Fruit fly (Drosophila melanogaster) whole organism, embryonic: ENCODE data around the gene crol.

ENCODE experiments used
- Aef1 ChIP-seq: fragments of 200-800 bp; sonication (Bioruptor generic); IDR thresholded peaks from 3 replicates; pipeline ENCODE4 v1.3.6; 2022; ENCODE audit warnings: missing biosample characterization, missing genetic modification characterization
- CG10147 ChIP-seq: fragments of 200-800 bp; sonication (Bioruptor generic); optimal IDR thresholded peaks from 2 replicates; lab custom pipeline; 2019; ENCODE audit warnings: missing biosample characterization, mild to moderate bottlenecking, missing genetic modification characterization, moderate library complexity
- CG10274 ChIP-seq: fragments of 200-800 bp; sonication (Bioruptor generic); optimal IDR thresholded peaks from 3 replicates; lab custom pipeline; 2017; ENCODE audit warnings: missing biosample characterization, mild to moderate bottlenecking, missing genetic modification characterization
- CG10543 ChIP-seq: fragments of 200-800 bp; sonication (Bioruptor generic); optimal IDR thresholded peaks from 3 replicates; lab custom pipeline; 2017; ENCODE audit warnings: missing biosample characterization, mild to moderate bottlenecking, missing genetic modification characterization, moderate library complexity
- CG10654 ChIP-seq: fragments of 200-800 bp; sonication (Bioruptor generic); optimal IDR thresholded peaks from 2 replicates; lab custom pipeline; 2016; ENCODE audit warnings: missing biosample characterization, missing genetic modification characterization
- CG11085 ChIP-seq: fragments of 200-800 bp; sonication (Bioruptor generic); IDR thresholded peaks from 2 replicates; pipeline ENCODE4 v1.3.6; 2022; ENCODE audit warnings: missing biosample characterization, missing genetic modification characterization
- CG12219 ChIP-seq: fragments of 200-800 bp; sonication (Bioruptor generic); optimal IDR thresholded peaks from 3 replicates; lab custom pipeline; 2018; ENCODE audit warnings: missing biosample characterization, mild to moderate bottlenecking, missing genetic modification characterization
- CG12299 ChIP-seq: fragments of 200-800 bp; sonication (Bioruptor generic); optimal IDR thresholded peaks from 2 replicates; lab custom pipeline; 2018; ENCODE audit warnings: missing biosample characterization, mild to moderate bottlenecking, missing genetic modification characterization
- CG12659 ChIP-seq: fragments of 200-800 bp; sonication (Bioruptor generic); optimal IDR thresholded peaks from 3 replicates; lab custom pipeline; 2017; ENCODE audit warnings: mild to moderate bottlenecking, missing biosample characterization, missing genetic modification reagents, missing genetic modification characterization
- CG13123 ChIP-seq: fragments of 200-800 bp; sonication (Bioruptor generic); optimal IDR thresholded peaks from 2 replicates; lab custom pipeline; 2016; ENCODE audit warnings: missing biosample characterization, missing genetic modification characterization
- CG13624 ChIP-seq: fragments of 200-800 bp; sonication (Bioruptor generic); optimal IDR thresholded peaks from 2 replicates; lab custom pipeline; 2016; ENCODE audit warnings: missing biosample characterization, missing genetic modification characterization
- CG17802 ChIP-seq: fragments of 200-800 bp; sonication (Bioruptor generic); optimal IDR thresholded peaks from 2 replicates; lab custom pipeline; 2018; ENCODE audit warnings: missing biosample characterization, mild to moderate bottlenecking, missing genetic modification characterization, moderate library complexity
- CG2116 ChIP-seq: fragments of 200-800 bp; sonication (Bioruptor generic); optimal IDR thresholded peaks from 3 replicates; lab custom pipeline; 2018; ENCODE audit warnings: missing biosample characterization, mild to moderate bottlenecking, missing genetic modification characterization
- CG2129 ChIP-seq: fragments of 200-800 bp; sonication (Bioruptor generic); IDR thresholded peaks from 2 replicates; pipeline ENCODE4 v1.3.6; 2022; ENCODE audit warnings: missing biosample characterization, missing genetic modification characterization; ENCODE audit not compliant: partially characterized antibody
- CG31388 ChIP-seq: fragments of 200-800 bp; sonication (Bioruptor generic); optimal IDR thresholded peaks from 2 replicates; lab custom pipeline; 2016; ENCODE audit warnings: missing biosample characterization, missing genetic modification characterization
- CG3163 ChIP-seq: fragments of 200-800 bp; sonication (Bioruptor generic); optimal IDR thresholded peaks from 3 replicates; lab custom pipeline; 2016; ENCODE audit warnings: missing biosample characterization, missing genetic modification characterization
- CG3726 ChIP-seq: fragments of 200-800 bp; sonication (Bioruptor generic); IDR thresholded peaks from 3 replicates; pipeline ENCODE4, ENCODE4 v1.3.6; 2022; ENCODE audit warnings: missing biosample characterization, missing genetic modification characterization
- CG4617 ChIP-seq: fragments of 200-800 bp; sonication (Bioruptor generic); optimal IDR thresholded peaks from 3 replicates; lab custom pipeline; 2016; ENCODE audit warnings: missing biosample characterization, missing genetic modification characterization, borderline replicate concordance
- CG4707 ChIP-seq: fragments of 200-800 bp; sonication (Bioruptor generic); optimal IDR thresholded peaks from 2 replicates; lab custom pipeline; 2018; ENCODE audit warnings: missing biosample characterization, mild to moderate bottlenecking, missing genetic modification characterization, moderate library complexity
- CG7987 ChIP-seq: fragments of 200-800 bp; sonication (Bioruptor generic); optimal IDR thresholded peaks from 2 replicates; lab custom pipeline; 2018; ENCODE audit warnings: missing biosample characterization, mild to moderate bottlenecking, missing genetic modification characterization, moderate library complexity
- CG8089 ChIP-seq: fragments of 200-800 bp; sonication (Bioruptor generic); optimal IDR thresholded peaks from 3 replicates; lab custom pipeline; 2016; ENCODE audit warnings: missing biosample characterization, missing genetic modification characterization
- CG8290 ChIP-seq, 3 experiments: fragments of 200-800 bp; sonication (Bioruptor generic); optimal IDR thresholded peaks; 2 replicates each; lab custom pipeline; 2016 to 2019; ENCODE audit warnings: missing biosample characterization in 3 of 3, missing genetic modification characterization in 3 of 3, mild to moderate bottlenecking in 2 of 3, moderate library complexity in 1 of 3
- CG9437 ChIP-seq: fragments of 200-800 bp; sonication (Bioruptor generic); optimal IDR thresholded peaks from 2 replicates; lab custom pipeline; 2018; ENCODE audit warnings: missing biosample characterization, mild to moderate bottlenecking, missing genetic modification characterization
- CG9797 ChIP-seq: fragments of 200-800 bp; sonication (Bioruptor generic); optimal IDR thresholded peaks from 3 replicates; lab custom pipeline; 2018; ENCODE audit warnings: missing biosample characterization, mild to moderate bottlenecking, missing genetic modification characterization
- CG9876 ChIP-seq: fragments of 200-800 bp; sonication (Bioruptor generic); optimal IDR thresholded peaks from 2 replicates; lab custom pipeline; 2016; ENCODE audit warnings: missing biosample characterization, missing genetic modification characterization
- CHES-1-like ChIP-seq: fragments of 200-800 bp; sonication (Bioruptor generic); optimal IDR thresholded peaks from 2 replicates; lab custom pipeline; 2016; ENCODE audit warnings: missing biosample characterization, missing genetic modification characterization
- Deaf1 ChIP-seq: fragments of 200-800 bp; optimal IDR thresholded peaks from 3 replicates; lab custom pipeline; 2019; ENCODE audit warnings: missing biosample characterization, mild to moderate bottlenecking, missing genetic modification characterization, moderate library complexity
- Dek ChIP-seq: fragments of 200-800 bp; sonication (Bioruptor generic); optimal IDR thresholded peaks from 3 replicates; lab custom pipeline; 2019; ENCODE audit warnings: missing biosample characterization, mild to moderate bottlenecking, missing genetic modification characterization, moderate library complexity
- Dll ChIP-seq: fragments of 200-800 bp; sonication (Bioruptor generic); IDR thresholded peaks from 4 replicates; pipeline ENCODE4 v1.3.6; 2022; ENCODE audit warnings: missing biosample characterization, missing genetic modification characterization; ENCODE audit not compliant: partially characterized antibody
- Doc2 ChIP-seq: fragments of 200-800 bp; sonication (Bioruptor generic); IDR thresholded peaks from 2 replicates; pipeline ENCODE4 v1.3.6; 2022; ENCODE audit warnings: missing biosample characterization, missing genetic modification characterization
- Ets65A ChIP-seq: fragments of 200-800 bp; sonication (Bioruptor generic); peaks from one replicate; lab custom pipeline; 2016; ENCODE audit warnings: missing biosample characterization, missing genetic modification characterization
- HLHmδ ChIP-seq: fragments of 200-800 bp; sonication (Bioruptor generic); optimal IDR thresholded peaks from 2 replicates; lab custom pipeline; 2018; ENCODE audit warnings: missing biosample characterization, mild to moderate bottlenecking, missing genetic modification characterization, moderate library complexity
- Hey ChIP-seq: fragments of 200-800 bp; sonication (Bioruptor generic); optimal IDR thresholded peaks from 3 replicates; lab custom pipeline; 2018; ENCODE audit warnings: missing biosample characterization, mild to moderate bottlenecking, missing genetic modification characterization
- Hmr ChIP-seq: fragments of 200-800 bp; sonication (Bioruptor generic); optimal IDR thresholded peaks from 3 replicates; lab custom pipeline; 2017; ENCODE audit warnings: mild to moderate bottlenecking, missing biosample characterization, missing genetic modification reagents, missing genetic modification characterization
- Hsf ChIP-seq: fragments of 200-800 bp; sonication (Bioruptor generic); optimal IDR thresholded peaks from 3 replicates; lab custom pipeline; 2016; ENCODE audit warnings: missing biosample characterization, missing genetic modification characterization
- Lpt ChIP-seq: fragments of >200 bp; optimal IDR thresholded peaks from 2 replicates; lab custom pipeline; 2018; ENCODE audit warnings: missing biosample characterization, missing genetic modification characterization
- NC2α ChIP-seq: fragments of 200-800 bp; sonication (Bioruptor generic); optimal IDR thresholded peaks from 2 replicates; lab custom pipeline; 2016; ENCODE audit warnings: missing biosample characterization, missing genetic modification characterization
- Nf-YB ChIP-seq: fragments of 200-800 bp; sonication (Bioruptor generic); optimal IDR thresholded peaks from 3 replicates; lab custom pipeline; 2019; ENCODE audit warnings: missing biosample characterization, mild to moderate bottlenecking, missing genetic modification characterization, moderate library complexity
- Nf-YC ChIP-seq: fragments of 200-800 bp; optimal IDR thresholded peaks from 3 replicates; lab custom pipeline; 2019; ENCODE audit warnings: missing biosample characterization, mild to moderate bottlenecking, missing genetic modification characterization, moderate library complexity
- amos ChIP-seq: fragments of 200-800 bp; sonication (Bioruptor generic); IDR thresholded peaks from 2 replicates; pipeline ENCODE4 v1.3.6; 2022; ENCODE audit warnings: missing biosample characterization, missing genetic modification characterization; ENCODE audit not compliant: partially characterized antibody
- cad ChIP-seq: fragments of >200 bp; optimal IDR thresholded peaks from 2 replicates; lab custom pipeline; 2017; ENCODE audit warnings: missing biosample characterization, missing genetic modification characterization
- caup ChIP-seq: fragments of 200-800 bp; sonication (Bioruptor generic); optimal IDR thresholded peaks from 3 replicates; lab custom pipeline; 2017; ENCODE audit warnings: missing biosample characterization, mild to moderate bottlenecking, missing genetic modification characterization, moderate library complexity; ENCODE audit not compliant: severe bottlenecking
- corto ChIP-seq: fragments of 200-800 bp; sonication (Bioruptor generic); optimal IDR thresholded peaks from 2 replicates; lab custom pipeline; 2016; ENCODE audit warnings: missing biosample characterization, mild to moderate bottlenecking, missing genetic modification characterization, moderate library complexity
- ems ChIP-seq: fragments of 200-800 bp; sonication (Bioruptor generic); optimal IDR thresholded peaks from 3 replicates; lab custom pipeline; 2016; ENCODE audit warnings: missing biosample characterization, missing genetic modification characterization
- fu2 ChIP-seq: fragments of 200-800 bp; sonication (Bioruptor generic); optimal IDR thresholded peaks from 2 replicates; lab custom pipeline; 2016; ENCODE audit warnings: missing biosample characterization, missing genetic modification characterization
- gcm2 ChIP-seq: fragments of 200-800 bp; sonication (Bioruptor generic); optimal IDR thresholded peaks from 2 replicates; lab custom pipeline; 2016; ENCODE audit warnings: missing biosample characterization, missing genetic modification characterization
- kni ChIP-seq: fragments of 200-800 bp; sonication (Bioruptor generic); optimal IDR thresholded peaks from 3 replicates; lab custom pipeline; 2017; ENCODE audit warnings: mild to moderate bottlenecking, missing biosample characterization, missing genetic modification reagents, missing genetic modification characterization
- pnt ChIP-seq: fragments of 200-800 bp; sonication (Bioruptor generic); optimal IDR thresholded peaks from 3 replicates; lab custom pipeline; 2016; ENCODE audit warnings: missing biosample characterization, missing genetic modification characterization
- so ChIP-seq: fragments of 200-800 bp; sonication (Bioruptor generic); IDR thresholded peaks from 3 replicates; pipeline ENCODE4 v1.3.6; 2022; ENCODE audit warnings: missing biosample characterization, missing genetic modification characterization
- vfl ChIP-seq: fragments of 200-800 bp; sonication (Bioruptor generic); optimal IDR thresholded peaks from 2 replicates; lab custom pipeline; 2016; ENCODE audit warnings: missing biosample characterization, missing genetic modification characterization

The crol gene

dm6 chr2L:11807697-11808226 is 1.5 kb downstream of the crol start (continued):
- TF ChIP-seq Lpt (GFP tag; lab: Kevin White, UChicago) = no peak
- TF ChIP-seq CG3726 (GFP tag; lab: Robert Waterston, UW) = no peak
- TF ChIP-seq Ets65A (GFP tag; lab: Kevin White, UChicago) = no peak
- no peak for TF ChIP-seq CG11085
- peak; percentile 10 for TF ChIP-seq ems (GFP tag; lab: Kevin White, UChicago)
- TF ChIP-seq CG12299 (tag; lab: Kevin White, UChicago) = no peak
- peak; percentile 20 for TF ChIP-seq HLHmδ (GFP tag; lab: Kevin White, UChicago)
- peak; percentile 32 for TF ChIP-seq Nf-YB (GFP tag; lab: Kevin White, UChicago)
- no peak for TF ChIP-seq vfl
- no peak for TF ChIP-seq CG31388 (GFP tag; lab: Kevin White, UChicago)
- peak; percentile 99 for TF ChIP-seq Deaf1 (tag; lab: Kevin White, UChicago)
- TF ChIP-seq so = peak; percentile 65; the same call in 2 of the 3 replicates
- TF ChIP-seq CG9437 (GFP tag; lab: Kevin White, UChicago) = no peak
- no peak for TF ChIP-seq CG9797
- no peak for TF ChIP-seq CG9876 (GFP tag; lab: Kevin White, UChicago)
- no peak for TF ChIP-seq CG10654 (GFP tag; lab: Kevin White, UChicago)
- no peak for TF ChIP-seq pnt (GFP tag; lab: Kevin White, UChicago)
- TF ChIP-seq CG12219 (GFP tag; lab: Kevin White, UChicago) = peak; percentile 9
- peak; percentile 55 for TF ChIP-seq Nf-YC (tag; lab: Kevin White, UChicago)
- peak; percentile 55 for TF ChIP-seq CG7987
- peak; percentile 28 for TF ChIP-seq CG3163
- TF ChIP-seq Doc2 = no peak
- peak; percentile 24 for TF ChIP-seq corto
- no peak for TF ChIP-seq CG4707 (GFP tag; lab: Kevin White, UChicago)
- no peak for TF ChIP-seq cad (GFP tag; lab: Kevin White, UChicago)
- TF ChIP-seq CG13123 (GFP tag; lab: Kevin White, UChicago) = no peak
- peak; percentile 20 for TF ChIP-seq NC2α
- TF ChIP-seq fu2 = no peak
- TF ChIP-seq Hsf (GFP tag; lab: Kevin White, UChicago) = no peak
- peak; percentile 88 for TF ChIP-seq kni (GFP tag; lab: Kevin White, UChicago)
- peak; percentile 1 for TF ChIP-seq CHES-1-like (GFP tag; lab: Kevin White, UChicago)
- TF ChIP-seq caup (GFP tag; lab: Kevin White, UChicago) = peak; percentile 57
- peak; percentile 87 for TF ChIP-seq CG10543 (GFP tag; lab: Kevin White, UChicago)
- no peak for TF ChIP-seq CG17802 (tag; lab: Kevin White, UChicago)
- no peak for TF ChIP-seq Aef1 (GFP tag; lab: Robert Waterston, UW)
- no peak for TF ChIP-seq CG8290 (GFP tag; optimal IDR thresholded peaks at IDR 0.05; lab: Kevin White, UChicago)
- TF ChIP-seq CG8290 (tag; optimal IDR thresholded peaks at IDR 0.05; lab: Kevin White, UChicago) = peak in 1 of 2 experiments; percentile 83
- no peak for TF ChIP-seq gcm2 (GFP tag; lab: Kevin White, UChicago)
- peak; percentile 27 for TF ChIP-seq Dek (tag; lab: Kevin White, UChicago)
- peak; percentile 33 for TF ChIP-seq CG2116 (GFP tag; lab: Kevin White, UChicago)
- no peak for TF ChIP-seq Dll (GFP tag; lab: Robert Waterston, UW)
- no peak for TF ChIP-seq CG10274 (GFP tag; lab: Kevin White, UChicago)
- no peak for TF ChIP-seq CG12659 (GFP tag; lab: Kevin White, UChicago)
- TF ChIP-seq CG10147 = no peak
- TF ChIP-seq CG13624 = no peak
- TF ChIP-seq CG8089 = no peak
- TF ChIP-seq Hey (tag; lab: Kevin White, UChicago) = peak; percentile 34
- TF ChIP-seq CG2129 = no peak
- TF ChIP-seq amos (GFP tag; lab: Robert Waterston, UW) = peak; percentile 53; the same call in 1 of the 2 replicates
- TF ChIP-seq Hmr (GFP tag; lab: Kevin White, UChicago) = peak; percentile 57
- TF ChIP-seq CG4617 = no peak
